Worm (Caenorhabditis elegans) whole organism, L1 larva: ENCODE measurements around the gene R09H10.7.
A peak's percentile ranks its signal among the peaks of the same experiment; 100 is the strongest.
"Not testable (repeated sequence)": the region's sequence is repeated elsewhere in the genome, so short reads cannot be mapped to it uniquely, and the experiment has no call there.

ENCODE experiments used
- C04F5.9 ChIP-seq: sonication (generic microtip); optimal IDR thresholded peaks from 2 replicates; lab custom pipeline; 2016; ENCODE audit warnings: missing genetic modification characterization, missing compliant biosample characterization
- C16A3.4 ChIP-seq: fragments of 150-350 bp; optimal IDR thresholded peaks from 2 replicates; lab custom pipeline; 2014; ENCODE audit warnings: missing biosample characterization, missing genetic modification characterization
- C34B4.2 ChIP-seq: sonication (generic microtip); optimal IDR thresholded peaks from 2 replicates; lab custom pipeline; 2017; ENCODE audit warnings: mild to moderate bottlenecking, missing genetic modification characterization, missing compliant biosample characterization
- alr-1 ChIP-seq: fragments of 200-800 bp; sonication (Bioruptor generic); optimal IDR thresholded peaks from 2 replicates; lab custom pipeline; 2018; ENCODE audit warnings: borderline replicate concordance, mild to moderate bottlenecking, missing genetic modification characterization, missing compliant biosample characterization
- ceh-63 ChIP-seq: fragments of 200-800 bp; sonication (Bioruptor generic); optimal IDR thresholded peaks from 2 replicates; lab custom pipeline; 2018; ENCODE audit warnings: mild to moderate bottlenecking, missing genetic modification characterization, missing compliant biosample characterization
- ceh-82 ChIP-seq, 3 experiments: fragments of 150-350 bp in 1 of 3; sonication (generic microtip) in 2 of 3; optimal IDR thresholded peaks; 2 replicates each; lab custom pipeline; 2014 to 2017; ENCODE audit warnings: missing biosample characterization in 3 of 3, missing genetic modification characterization in 3 of 3
- ceh-90 ChIP-seq: sonication (generic microtip); optimal IDR thresholded peaks from 2 replicates; lab custom pipeline; 2016; ENCODE audit warnings: missing genetic modification characterization, missing compliant biosample characterization
- egl-13 ChIP-seq: sonication (generic microtip); optimal IDR thresholded peaks from 2 replicates; lab custom pipeline; 2016; ENCODE audit warnings: missing genotype, missing genetic modification reagents, missing genetic modification characterization, missing compliant biosample characterization
- elt-2 ChIP-seq: sonication (generic microtip); optimal IDR thresholded peaks from 2 replicates; lab custom pipeline; 2016; ENCODE audit warnings: missing genetic modification characterization, mild to moderate bottlenecking, inconsistent platforms, missing compliant biosample characterization, missing genetic modification reagents
- elt-3 ChIP-seq, 6 experiments: fragments of 150-350 bp in 1 of 6; sonication (generic microtip); optimal IDR thresholded peaks; 2 replicates each; lab custom pipeline; 2017 to 2018; ENCODE audit warnings: missing biosample characterization in 6 of 6, missing genetic modification characterization in 6 of 6, inconsistent platforms in 1 of 6
- fkh-8 ChIP-seq: sonication (generic microtip); optimal IDR thresholded peaks from 2 replicates; lab custom pipeline; 2016; ENCODE audit warnings: mild to moderate bottlenecking, missing genetic modification characterization, missing compliant biosample characterization
- grh-1 ChIP-seq: fragments of 200-800 bp; sonication (Bioruptor generic); IDR thresholded peaks from 2 replicates; pipeline ENCODE4 v1.3.6; 2022; ENCODE audit warnings: missing genetic modification reagents, missing genetic modification characterization, missing compliant biosample characterization
- hlh-17 ChIP-seq: fragments of 200-800 bp; sonication (Bioruptor generic); optimal IDR thresholded peaks from 2 replicates; lab custom pipeline; 2018; ENCODE audit warnings: missing genetic modification characterization, mild to moderate bottlenecking, missing compliant biosample characterization, moderate library complexity, borderline replicate concordance
- hlh-4 ChIP-seq: sonication (generic microtip); optimal IDR thresholded peaks from 2 replicates; lab custom pipeline; 2016; ENCODE audit warnings: mild to moderate bottlenecking, missing genetic modification characterization, missing compliant biosample characterization
- isw-1 ChIP-seq: fragments of 200-800 bp; sonication (Bioruptor generic); IDR thresholded peaks from 2 replicates; pipeline ENCODE4 v1.3.6; 2022; ENCODE audit warnings: missing genetic modification characterization, missing compliant biosample characterization
- lsy-2 ChIP-seq, 2 experiments: fragments of 150-350 bp; optimal IDR thresholded peaks; 2 replicates each; lab custom pipeline; 2014; ENCODE audit warnings: missing biosample characterization in 2 of 2, missing genetic modification characterization in 2 of 2
- mef-2 ChIP-seq: fragments of 150-350 bp; optimal IDR thresholded peaks from 2 replicates; lab custom pipeline; 2014; ENCODE audit warnings: missing biosample characterization, missing genetic modification characterization
- nhr-12 ChIP-seq: sonication (generic microtip); optimal IDR thresholded peaks from 2 replicates; lab custom pipeline; 2017; ENCODE audit warnings: missing biosample characterization, missing genetic modification characterization
- nhr-28 ChIP-seq: fragments of 150-350 bp; optimal IDR thresholded peaks from 2 replicates; lab custom pipeline; 2014; ENCODE audit warnings: missing biosample characterization, missing genetic modification characterization
- nhr-84 ChIP-seq: sonication (generic microtip); optimal IDR thresholded peaks from 2 replicates; lab custom pipeline; 2017; ENCODE audit warnings: missing biosample characterization, missing genetic modification characterization
- nhr-85 ChIP-seq: sonication (generic microtip); peaks from one replicate; lab custom pipeline; 2016; ENCODE audit warnings: missing genetic modification characterization, inconsistent platforms, missing compliant biosample characterization
- nhr-90 ChIP-seq: sonication (generic microtip); optimal IDR thresholded peaks from 2 replicates; lab custom pipeline; 2016; ENCODE audit warnings: mild to moderate bottlenecking, missing genetic modification characterization, missing compliant biosample characterization; ENCODE audit not compliant: poor library complexity
- pqm-1 ChIP-seq: sonication (generic microtip); optimal IDR thresholded peaks from 3 replicates; lab custom pipeline; 2017; ENCODE audit warnings: missing biosample characterization, missing genetic modification characterization
- rnt-1 ChIP-seq: sonication (generic microtip); optimal IDR thresholded peaks from 2 replicates; lab custom pipeline; 2016; ENCODE audit warnings: mild to moderate bottlenecking, missing genetic modification characterization, moderate library complexity, missing compliant biosample characterization
- snu-23 ChIP-seq: sonication (generic microtip); optimal IDR thresholded peaks from 2 replicates; lab custom pipeline; 2016; ENCODE audit warnings: missing genetic modification characterization, missing compliant biosample characterization
- sox-4 ChIP-seq: sonication (generic microtip); optimal IDR thresholded peaks from 2 replicates; lab custom pipeline; 2016; ENCODE audit warnings: missing genetic modification characterization, missing compliant biosample characterization
- swsn-7 ChIP-seq: sonication (generic microtip); optimal IDR thresholded peaks from 2 replicates; lab custom pipeline; 2016; ENCODE audit warnings: missing genetic modification characterization, missing compliant biosample characterization
- tbx-2 ChIP-seq: sonication (generic microtip); optimal IDR thresholded peaks from 2 replicates; lab custom pipeline; 2016; ENCODE audit warnings: missing genetic modification characterization, missing compliant biosample characterization
- unc-62 ChIP-seq: fragments of 150-350 bp; optimal IDR thresholded peaks from 2 replicates; lab custom pipeline; 2014; ENCODE audit warnings: missing biosample characterization, missing genetic modification reagents, missing genetic modification characterization
- unc-98 ChIP-seq: fragments of 200-800 bp; sonication (Bioruptor generic); IDR thresholded peaks from 2 replicates; pipeline ENCODE4 v1.3.6; 2022; ENCODE audit warnings: missing genetic modification characterization, missing compliant biosample characterization
- vab-15 ChIP-seq: sonication (generic microtip); optimal IDR thresholded peaks from 2 replicates; lab custom pipeline; 2017; ENCODE audit warnings: missing genotype, mild to moderate bottlenecking, missing genetic modification characterization, missing compliant biosample characterization
- xbp-1 ChIP-seq: sonication (generic microtip); optimal IDR thresholded peaks from 2 replicates; lab custom pipeline; 2016; ENCODE audit warnings: missing genetic modification characterization, missing compliant biosample characterization
- zag-1 ChIP-seq: fragments of 150-350 bp; optimal IDR thresholded peaks from 2 replicates; lab custom pipeline; 2014; ENCODE audit warnings: missing biosample characterization, missing genetic modification characterization
- zip-4 ChIP-seq: fragments of 200-800 bp; sonication (Bioruptor generic); optimal IDR thresholded peaks from 2 replicates; lab custom pipeline; 2018; ENCODE audit warnings: mild to moderate bottlenecking, missing genetic modification characterization, moderate library complexity, missing compliant biosample characterization

Gene R09H10.7

DNA sequence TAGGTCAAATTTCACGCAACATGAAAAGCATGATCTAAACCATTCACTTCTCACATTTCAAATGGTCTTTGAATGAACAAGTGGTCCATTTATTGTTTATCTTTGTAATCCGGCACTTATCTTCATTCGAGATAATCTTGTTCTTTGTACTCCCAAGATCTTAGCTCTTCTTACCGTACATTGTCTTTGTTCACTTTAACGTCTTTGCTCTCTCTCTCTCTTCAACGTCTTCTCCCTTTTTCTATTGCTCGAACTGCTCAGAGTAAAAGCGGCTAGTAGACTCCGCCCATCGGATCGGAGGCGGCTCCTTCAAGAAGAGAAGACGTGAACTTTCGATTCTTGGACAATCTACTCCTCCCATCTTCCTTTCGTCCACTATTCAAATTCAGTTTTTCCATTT, 15.7 kb downstream of the R09H10.7 start, which contains the start of gene F56C4.1:
F56C4.1 (plus strand) TSS at position 301 of the 400 bp plus-strand sequence.
- no peak for TF ChIP-seq hlh-17
- no peak for TF ChIP-seq tbx-2 (tag; lab: Kevin White, UChicago)
- no peak for TF ChIP-seq zag-1
- TF ChIP-seq C16A3.4 (tag; lab: Kevin White, UChicago): no peak
- TF ChIP-seq vab-15 (tag; lab: Kevin White, UChicago): no peak
- no peak for TF ChIP-seq isw-1 (GFP tag; lab: Robert Waterston, UW)
- TF ChIP-seq nhr-85 (tag; lab: Kevin White, UChicago): no peak
- no peak for TF ChIP-seq lsy-2 (tag; optimal IDR thresholded peaks at IDR 0.05; lab: Kevin White, UChicago)

DNA sequence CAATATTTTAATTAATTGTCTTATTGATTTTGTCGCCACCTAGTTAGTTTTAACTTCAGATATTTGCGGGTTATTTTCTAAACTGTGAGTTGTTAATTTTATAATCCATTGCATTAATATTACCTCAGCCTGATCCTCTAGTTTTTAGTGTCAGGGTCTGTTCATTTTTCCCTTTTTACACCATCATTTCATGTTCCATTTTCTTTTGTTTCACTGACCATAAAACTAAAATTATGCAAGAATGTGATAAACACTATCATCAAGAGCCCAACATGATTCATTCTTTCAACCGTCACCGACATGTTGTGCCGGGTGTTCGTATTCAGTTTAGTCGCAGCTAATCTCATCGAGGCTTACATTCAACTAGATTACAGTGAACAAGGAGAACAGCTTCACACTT, 18.1 kb downstream of the R09H10.7 start, which contains the start of gene F56C4.2:
F56C4.2 (plus strand) TSS at position 301 of the 400 bp plus-strand sequence.
- TF ChIP-seq elt-3 (tag; optimal IDR thresholded peaks at IDR 0.05; lab: Kevin White, UChicago): no peak
- TF ChIP-seq zag-1: no peak
- no peak for TF ChIP-seq alr-1 (tag; lab: Kevin White, UChicago)
- no peak for TF ChIP-seq egl-13 (tag; lab: Kevin White, UChicago)
- no peak for TF ChIP-seq elt-2 (tag; lab: Kevin White, UChicago)
- TF ChIP-seq pqm-1 (tag; lab: Kevin White, UChicago): no peak
- TF ChIP-seq xbp-1 (tag; lab: Kevin White, UChicago): no peak
- no peak for TF ChIP-seq nhr-28
- no peak for TF ChIP-seq nhr-12 (tag; lab: Kevin White, UChicago)
- TF ChIP-seq C04F5.9 (tag; lab: Kevin White, UChicago): no peak
- no peak for TF ChIP-seq hlh-17
- no peak for TF ChIP-seq ceh-82 (tag; optimal IDR thresholded peaks at IDR 0.05; lab: Kevin White, UChicago)
- no peak for TF ChIP-seq swsn-7 (tag; lab: Kevin White, UChicago)
- no peak for TF ChIP-seq unc-62
- TF ChIP-seq, all 84 proteins: peak for 0

DNA sequence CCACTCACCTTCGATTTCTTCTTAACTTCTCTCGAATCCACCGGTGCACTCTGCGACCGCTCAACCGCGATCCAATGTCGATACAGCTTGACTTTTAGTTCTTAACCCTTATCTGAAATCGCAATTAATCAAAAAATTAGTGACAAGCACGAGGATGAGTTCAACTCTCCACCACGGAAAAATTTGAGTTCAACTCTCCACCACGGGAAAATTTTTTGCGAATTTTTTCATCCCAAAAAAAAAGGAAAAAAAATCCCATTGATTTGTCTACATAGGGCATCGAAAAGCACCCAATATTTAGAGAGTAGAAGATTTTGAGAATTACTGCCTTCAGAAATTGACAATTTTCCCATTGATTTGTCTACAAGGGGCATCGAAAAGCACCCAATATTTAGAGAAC, 33.1 kb downstream of the R09H10.7 start, which contains the start of gene glb-19:
glb-19 (minus strand) TSS at position 101 of the 400 bp plus-strand sequence.
- TF ChIP-seq nhr-12 (tag; lab: Kevin White, UChicago); C16A3.4 (tag; lab: Kevin White, UChicago); hlh-17: not testable (repeated sequence)

DNA sequence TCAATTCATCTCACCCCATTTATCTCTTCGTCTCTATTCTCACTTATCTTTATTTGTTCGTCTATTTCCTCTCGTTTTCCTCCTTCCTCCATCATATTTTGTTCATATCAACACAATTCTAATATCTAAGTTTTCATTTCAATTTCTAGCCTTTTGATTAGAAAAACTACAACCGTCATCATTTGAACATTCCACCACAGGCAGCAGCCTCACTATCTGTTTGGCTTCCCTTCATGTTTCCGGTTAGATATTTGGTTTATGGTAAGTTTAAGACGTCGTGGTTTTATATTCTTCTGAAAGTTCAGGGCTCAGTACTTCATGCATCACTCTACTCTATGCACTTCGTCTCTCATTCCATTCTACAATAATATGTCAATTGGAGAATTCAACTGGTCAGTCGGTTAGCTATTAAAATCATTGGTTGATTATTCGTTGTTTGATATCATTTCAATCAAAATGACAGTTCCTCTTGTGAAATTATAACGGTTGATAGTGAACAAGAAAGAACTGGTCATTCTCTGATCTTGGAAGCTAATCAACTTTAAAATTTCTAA, 35.9 kb downstream of the R09H10.7 start, which contains the start of gene K08C7.1:
K08C7.1 (plus strand) TSS at position 43 of the 554 bp plus-strand sequence.
- TF ChIP-seq ceh-90 (tag; lab: Kevin White, UChicago): no peak
- TF ChIP-seq elt-2 (tag; lab: Kevin White, UChicago): peak; percentile 45

DNA sequence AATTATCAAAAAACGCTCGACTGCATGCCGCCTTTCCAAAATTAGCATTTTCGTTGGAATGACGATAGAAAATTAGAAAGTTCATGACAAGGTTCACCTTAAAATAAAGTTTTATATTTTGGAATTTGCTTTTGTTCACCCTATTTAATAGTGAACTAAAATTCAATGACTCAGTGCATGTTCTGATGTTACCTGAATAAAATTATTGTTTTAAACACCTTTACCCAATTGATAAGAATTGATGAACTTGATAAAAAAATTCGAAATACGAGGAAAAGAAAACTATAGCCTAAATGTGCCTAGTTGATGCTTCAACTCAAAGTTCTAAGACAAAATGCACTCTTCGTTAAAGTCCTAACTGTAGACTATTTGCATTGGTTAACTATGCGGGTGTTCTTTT, 40.2 kb downstream of the R09H10.7 start:
- TF ChIP-seq grh-1 (GFP tag; lab: Robert Waterston, UW) (no peak), nhr-90 (tag; lab: Kevin White, UChicago) (no peak), ceh-63 (GFP tag; lab: Kevin White, UChicago) (no peak), fkh-8 (tag; lab: Kevin White, UChicago) (no peak), alr-1 (tag; lab: Kevin White, UChicago) (no peak), C34B4.2 (tag; lab: Kevin White, UChicago) (no peak)

DNA sequence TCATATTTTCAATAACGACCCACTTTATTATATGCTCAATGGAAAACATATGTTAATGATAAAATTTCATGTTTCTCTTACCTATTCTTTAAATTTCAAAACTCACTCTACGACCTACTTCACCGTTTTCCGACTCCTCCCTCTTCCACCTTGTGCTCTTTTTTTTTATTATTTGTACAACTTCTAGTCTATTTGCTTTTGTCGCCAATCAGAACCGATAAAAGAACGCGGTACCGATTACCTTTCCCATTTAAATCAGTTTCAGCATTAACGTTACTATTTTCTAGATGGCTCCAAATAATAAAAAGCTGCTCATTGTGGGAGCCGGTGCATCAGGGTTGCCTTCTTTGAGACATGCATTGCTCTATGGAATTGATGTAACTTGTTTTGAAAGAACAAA, 40.8 kb downstream of the R09H10.7 start, which contains the start of gene fmo-1:
fmo-1 (plus strand) TSS at position 98 of the 400 bp plus-strand sequence.
- TF ChIP-seq elt-2 (tag; lab: Kevin White, UChicago) (peak; percentile 23), nhr-12 (tag; lab: Kevin White, UChicago) (no peak)

DNA sequence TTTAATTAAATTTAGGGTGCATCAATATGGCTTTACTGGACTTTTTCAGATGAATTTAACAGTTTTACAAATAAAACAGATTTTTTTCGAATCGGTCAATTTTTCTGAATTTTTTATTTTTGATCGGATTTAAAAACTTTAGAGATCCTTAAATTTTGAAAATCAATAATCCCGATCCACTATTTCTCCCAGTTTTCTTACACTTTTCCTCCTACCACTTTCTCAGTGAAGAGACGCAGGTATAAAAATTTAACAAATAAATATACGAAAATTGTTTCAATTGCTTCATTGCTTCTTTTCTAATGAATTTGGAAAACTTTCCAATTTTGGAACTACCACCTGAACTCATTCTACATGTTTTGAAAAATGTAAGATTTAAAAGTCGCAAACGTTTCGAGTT, 43.2 kb downstream of the R09H10.7 start, which contains the start of gene K08C7.7:
K08C7.7 (plus strand) TSS at position 301 of the 400 bp plus-strand sequence.
- TF ChIP-seq nhr-84 (tag; lab: Kevin White, UChicago) (no peak), mef-2 (tag; lab: Kevin White, UChicago) (no peak), swsn-7 (tag; lab: Kevin White, UChicago) (no peak), zip-4 (GFP tag; lab: Kevin White, UChicago) (no peak), unc-98 (GFP tag; lab: Robert Waterston, UW) (no peak), vab-15 (tag; lab: Kevin White, UChicago) (no peak), sox-4 (tag; lab: Kevin White, UChicago) (no peak), snu-23 (no peak), rnt-1 (tag; lab: Kevin White, UChicago) (no peak), hlh-4 (tag; lab: Kevin White, UChicago) (no peak)
